Fruit fly (Drosophila melanogaster) whole organism, embryonic: ENCODE results near the gene Cp7Fa.

Source experiments
- Aef1 ChIP-seq: fragments of 200-800 bp; sonication (Bioruptor generic); IDR thresholded peaks from 3 replicates; pipeline ENCODE4 v1.3.6; 2022; ENCODE audit warnings: missing biosample characterization, missing genetic modification characterization
- Bdp1 ChIP-seq: fragments of 200-800 bp; sonication (Bioruptor generic); optimal IDR thresholded peaks from 3 replicates; lab custom pipeline; 2016; ENCODE audit warnings: missing biosample characterization, missing genetic modification characterization
- CG14710 ChIP-seq: fragments of 200-800 bp; sonication (Bioruptor generic); optimal IDR thresholded peaks from 3 replicates; lab custom pipeline; 2019; ENCODE audit warnings: missing biosample characterization, mild to moderate bottlenecking, missing genetic modification characterization, moderate library complexity
- CG15696 ChIP-seq: fragments of 200-800 bp; sonication (Bioruptor generic); optimal IDR thresholded peaks from 2 replicates; lab custom pipeline; 2019; ENCODE audit warnings: missing biosample characterization, mild to moderate bottlenecking, missing genetic modification characterization, moderate library complexity
- CG17359 ChIP-seq: fragments of 200-800 bp; sonication (Bioruptor generic); optimal IDR thresholded peaks from 3 replicates; lab custom pipeline; 2018; ENCODE audit warnings: missing biosample characterization, mild to moderate bottlenecking, missing genetic modification characterization, moderate library complexity
- CG18619 ChIP-seq: fragments of 200-800 bp; sonication (Bioruptor generic); optimal IDR thresholded peaks from 3 replicates; lab custom pipeline; 2017; ENCODE audit warnings: missing biosample characterization, mild to moderate bottlenecking, missing genetic modification characterization
- CG18764 ChIP-seq: fragments of 200-800 bp; sonication (Bioruptor generic); optimal IDR thresholded peaks from 3 replicates; lab custom pipeline; 2016; ENCODE audit warnings: missing biosample characterization, missing genetic modification characterization
- CG34224 ChIP-seq: fragments of 200-800 bp; sonication (Bioruptor generic); IDR thresholded peaks from 3 replicates; pipeline ENCODE4 v1.3.6; 2022; ENCODE audit warnings: missing biosample characterization, missing genetic modification characterization; ENCODE audit not compliant: partially characterized antibody
- CG4328 ChIP-seq: fragments of 200-800 bp; sonication (Bioruptor generic); optimal IDR thresholded peaks from 3 replicates; lab custom pipeline; 2017; ENCODE audit warnings: missing biosample characterization, missing genetic modification reagents, missing genetic modification characterization
- CG5180 ChIP-seq: fragments of 200-800 bp; sonication (Bioruptor generic); optimal IDR thresholded peaks from 3 replicates; lab custom pipeline; 2017; ENCODE audit warnings: missing biosample characterization, missing genetic modification characterization, mild to moderate bottlenecking, moderate library complexity, missing genetic modification reagents
- CG6654 ChIP-seq: fragments of 200-800 bp; sonication (Bioruptor generic); optimal IDR thresholded peaks from 2 replicates; lab custom pipeline; 2017; ENCODE audit warnings: missing biosample characterization, mild to moderate bottlenecking, missing genetic modification characterization
- CG6689 ChIP-seq: fragments of 200-800 bp; sonication (Bioruptor generic); IDR thresholded peaks from 2 replicates; pipeline ENCODE4 v1.3.6; 2022; ENCODE audit warnings: missing biosample characterization, missing genetic modification characterization
- CG7745 ChIP-seq: fragments of 200-800 bp; sonication (Bioruptor generic); optimal IDR thresholded peaks from 2 replicates; lab custom pipeline; 2018; ENCODE audit warnings: missing biosample characterization, mild to moderate bottlenecking, missing genetic modification characterization, moderate library complexity
- CTCF ChIP-seq: fragments of 200-800 bp; sonication (Bioruptor generic); optimal IDR thresholded peaks from 2 replicates; lab custom pipeline; 2017; ENCODE audit warnings: missing biosample characterization, mild to moderate bottlenecking, missing genetic modification characterization, moderate library complexity
- Chrac-16 ChIP-seq: fragments of 200-800 bp; sonication (Bioruptor generic); optimal IDR thresholded peaks from 3 replicates; lab custom pipeline; 2016; ENCODE audit warnings: missing biosample characterization, missing genetic modification characterization
- Deaf1 ChIP-seq: fragments of 200-800 bp; optimal IDR thresholded peaks from 3 replicates; lab custom pipeline; 2019; ENCODE audit warnings: missing biosample characterization, mild to moderate bottlenecking, missing genetic modification characterization, moderate library complexity
- Dref ChIP-seq: fragments of 200-800 bp; sonication (Bioruptor generic); IDR thresholded peaks from 2 replicates; pipeline ENCODE4 v1.3.6; 2022; ENCODE audit warnings: missing biosample characterization, missing genetic modification characterization
- E2f1 ChIP-seq: fragments of 200-800 bp; sonication (Bioruptor generic); IDR thresholded peaks from 2 replicates; pipeline ENCODE4 v1.3.6; 2022; ENCODE audit warnings: missing biosample characterization, missing genetic modification characterization
- ERR ChIP-seq: fragments of 200-800 bp; sonication (Bioruptor generic); optimal IDR thresholded peaks from 2 replicates; lab custom pipeline; 2016; ENCODE audit warnings: missing biosample characterization, missing genetic modification characterization
- Ets97D ChIP-seq: fragments of 200-800 bp; sonication (Bioruptor generic); optimal IDR thresholded peaks from 3 replicates; lab custom pipeline; 2016; ENCODE audit warnings: missing biosample characterization, missing genetic modification characterization
- GATAe ChIP-seq: fragments of 200-800 bp; sonication (Bioruptor generic); conservative IDR thresholded peaks from 2 replicates; pipeline ENCODE4 v1.3.6; 2022; ENCODE audit warnings: missing biosample characterization, missing genetic modification characterization
- HLH3B ChIP-seq: fragments of 200-800 bp; sonication (Bioruptor generic); IDR thresholded peaks from 2 replicates; pipeline ENCODE4 v1.3.6; 2022; ENCODE audit warnings: missing biosample characterization, missing genetic modification characterization
- Hmr ChIP-seq: fragments of 200-800 bp; sonication (Bioruptor generic); optimal IDR thresholded peaks from 3 replicates; lab custom pipeline; 2017; ENCODE audit warnings: mild to moderate bottlenecking, missing biosample characterization, missing genetic modification reagents, missing genetic modification characterization
- Kr ChIP-seq: fragments of 200-800 bp; sonication (Bioruptor generic); optimal IDR thresholded peaks from 2 replicates; lab custom pipeline; 2017; ENCODE audit warnings: missing biosample characterization, mild to moderate bottlenecking, missing genetic modification characterization
- Mad ChIP-seq: fragments of 200-800 bp; sonication (Bioruptor generic); optimal IDR thresholded peaks from 2 replicates; lab custom pipeline; 2016; ENCODE audit warnings: missing biosample characterization, missing genetic modification characterization
- Opbp ChIP-seq: fragments of 200-800 bp; sonication (Bioruptor generic); IDR thresholded peaks from 3 replicates; pipeline ENCODE4 v1.3.6; 2022; ENCODE audit warnings: missing biosample characterization, missing genetic modification characterization; ENCODE audit not compliant: partially characterized antibody
- PHDP ChIP-seq: fragments of 200-800 bp; sonication (Bioruptor generic); optimal IDR thresholded peaks from 3 replicates; lab custom pipeline; 2018; ENCODE audit warnings: missing biosample characterization, mild to moderate bottlenecking, missing genetic modification characterization, moderate library complexity
- Ravus ChIP-seq: fragments of 200-800 bp; sonication (Bioruptor generic); IDR thresholded peaks from 2 replicates; pipeline ENCODE4 v1.3.6; 2022; ENCODE audit warnings: missing biosample characterization, missing genetic modification characterization
- Rx ChIP-seq: fragments of 200-800 bp; sonication (Bioruptor generic); IDR thresholded peaks from 2 replicates; pipeline ENCODE4 v1.3.6; 2022; ENCODE audit warnings: missing biosample characterization, missing genetic modification characterization
- Sin3A ChIP-seq: fragments of >200 bp; optimal IDR thresholded peaks from 2 replicates; lab custom pipeline; 2018
- az2 ChIP-seq: fragments of 200-800 bp; sonication (Bioruptor generic); optimal IDR thresholded peaks from 3 replicates; lab custom pipeline; 2016; ENCODE audit warnings: missing biosample characterization, missing genetic modification characterization
- br ChIP-seq: fragments of >200 bp; optimal IDR thresholded peaks from 2 replicates; lab custom pipeline; 2017
- chif ChIP-seq, 2 experiments: fragments of 200-800 bp; sonication (Bioruptor generic); optimal IDR thresholded peaks; 3 replicates each; lab custom pipeline; 2016; ENCODE audit warnings: missing biosample characterization in 2 of 2, missing genetic modification characterization in 2 of 2
- crol ChIP-seq: fragments of 200-800 bp; sonication (Bioruptor generic); IDR thresholded peaks from 2 replicates; pipeline ENCODE4 v1.3.6; 2022; ENCODE audit warnings: missing biosample characterization, missing genetic modification characterization
- dysf ChIP-seq: fragments of 200-800 bp; sonication (Bioruptor generic); IDR thresholded peaks from 3 replicates; pipeline ENCODE4 v1.3.6; 2022; ENCODE audit warnings: missing biosample characterization, missing genetic modification characterization
- en ChIP-seq: fragments of 200-800 bp; sonication (Bioruptor generic); optimal IDR thresholded peaks from 2 replicates; lab custom pipeline; 2016; ENCODE audit warnings: missing biosample characterization, missing genetic modification characterization
- fu2 ChIP-seq: fragments of 200-800 bp; sonication (Bioruptor generic); optimal IDR thresholded peaks from 2 replicates; lab custom pipeline; 2016; ENCODE audit warnings: missing biosample characterization, missing genetic modification characterization
- grn ChIP-seq: fragments of 200-800 bp; sonication (Bioruptor generic); optimal IDR thresholded peaks from 3 replicates; lab custom pipeline; 2017; ENCODE audit warnings: missing biosample characterization, missing genetic modification characterization
- hb ChIP-seq: fragments of 200-800 bp; sonication (Bioruptor generic); IDR thresholded peaks from 3 replicates; pipeline ENCODE4 v1.3.6; 2022; ENCODE audit warnings: missing biosample characterization, missing genetic modification characterization; ENCODE audit not compliant: partially characterized antibody
- hkb ChIP-seq, 2 experiments: fragments of 200-800 bp in 1 of 2; fragments of >200 bp in 1 of 2; sonication (Bioruptor generic) in 1 of 2; IDR thresholded peaks in 1 of 2; optimal IDR thresholded peaks in 1 of 2; 2 replicates each; pipeline versions ENCODE4 v1.3.6 to Lab custom; 2017 to 2022; ENCODE audit warnings: missing biosample characterization in 1 of 2, missing genetic modification characterization in 1 of 2
- jumu ChIP-seq: fragments of 200-800 bp; sonication (Bioruptor generic); optimal IDR thresholded peaks from 3 replicates; lab custom pipeline; 2016; ENCODE audit warnings: missing biosample characterization, missing genetic modification characterization
- oc ChIP-seq: fragments of 200-800 bp; sonication (Bioruptor generic); optimal IDR thresholded peaks from 2 replicates; lab custom pipeline; 2018; ENCODE audit warnings: missing biosample characterization, mild to moderate bottlenecking, missing genetic modification characterization, moderate library complexity
- onecut ChIP-seq: fragments of 200-800 bp; sonication (Bioruptor generic); IDR thresholded peaks from 2 replicates; pipeline ENCODE4 v1.3.6; 2022; ENCODE audit warnings: missing biosample characterization, missing genetic modification characterization
- repo ChIP-seq: fragments of 200-800 bp; sonication (Bioruptor generic); optimal IDR thresholded peaks from 2 replicates; lab custom pipeline; 2016; ENCODE audit warnings: missing biosample characterization, missing genetic modification characterization
- run ChIP-seq: fragments of 200-800 bp; sonication (Bioruptor generic); optimal IDR thresholded peaks from 3 replicates; lab custom pipeline; 2018; ENCODE audit warnings: missing biosample characterization, mild to moderate bottlenecking, missing genetic modification characterization
- tin ChIP-seq: fragments of 200-800 bp; sonication (Bioruptor generic); optimal IDR thresholded peaks from 3 replicates; lab custom pipeline; 2016; ENCODE audit warnings: missing biosample characterization, missing genetic modification characterization
- tll ChIP-seq, 2 experiments: fragments of 200-800 bp in 1 of 2; fragments of >200 bp in 1 of 2; sonication (Bioruptor generic) in 1 of 2; optimal IDR thresholded peaks; 2 replicates each; lab custom pipeline; 2017 to 2019; ENCODE audit warnings: missing biosample characterization in 2 of 2, missing genetic modification characterization in 2 of 2, mild to moderate bottlenecking in 1 of 2, moderate library complexity in 1 of 2
- trh ChIP-seq: fragments of 200-800 bp; sonication (Bioruptor generic); optimal IDR thresholded peaks from 2 replicates; lab custom pipeline; 2016; ENCODE audit warnings: missing biosample characterization, missing genetic modification characterization
- twi ChIP-seq: fragments of 200-800 bp; optimal IDR thresholded peaks from 2 replicates; lab custom pipeline; 2019; ENCODE audit warnings: missing biosample characterization, mild to moderate bottlenecking, missing genetic modification characterization, moderate library complexity
- wdn ChIP-seq: fragments of 200-800 bp; sonication (Bioruptor generic); IDR thresholded peaks from 2 replicates; pipeline ENCODE4 v1.3.6; 2022; ENCODE audit warnings: missing biosample characterization, missing genetic modification characterization
- zfh1 ChIP-seq: fragments of 200-800 bp; sonication (Bioruptor generic); IDR thresholded peaks from 3 replicates; pipeline ENCODE4 v1.3.6; 2022; ENCODE audit warnings: missing biosample characterization, missing genetic modification characterization

Cp7Fa gene

dm6 chrX:8455019-8455555, 15.6 kb upstream of the Cp7Fa start, which contains the start of gene org-1 (continued):
- peak; percentile 93 for TF ChIP-seq onecut (GFP tag; lab: Robert Waterston, UW)
- TF ChIP-seq ERR = peak; percentile 58
- peak; percentile 95 for TF ChIP-seq tin
- TF ChIP-seq oc (tag; lab: Kevin White, UChicago) = peak; percentile 96
- peak; percentile 83 for TF ChIP-seq run (tag; lab: Kevin White, UChicago)
- TF ChIP-seq Aef1 = peak; percentile 97
- TF ChIP-seq CG6654 (GFP tag; lab: Kevin White, UChicago) = peak; percentile 85
- TF ChIP-seq hkb (optimal IDR thresholded peaks at IDR 0.05; lab: Kevin White, UChicago) = no peak
- peak; percentile 97 for TF ChIP-seq hkb (GFP tag; IDR thresholded peaks at IDR 0.05; lab: Robert Waterston, UW)
- peak; percentile 79 for TF ChIP-seq Mad (GFP tag; lab: Kevin White, UChicago)
- TF ChIP-seq Dref = 0 out of 2 replicates have a peak, but pooled peaks have one; percentile 16
- peak; percentile 97 for TF ChIP-seq twi
- TF ChIP-seq HLH3B (GFP tag; lab: Robert Waterston, UW) = peak; percentile 98
- peak; percentile 96 for TF ChIP-seq Rx (GFP tag; lab: Robert Waterston, UW)
- peak; percentile 99 for TF ChIP-seq zfh1 (GFP tag; lab: Robert Waterston, UW)
- peak; percentile 95 for TF ChIP-seq az2 (GFP tag; lab: Kevin White, UChicago)
- no peak for TF ChIP-seq CG34224 (GFP tag; lab: Robert Waterston, UW)
- TF ChIP-seq crol (GFP tag; lab: Robert Waterston, UW) = peak; percentile 91
- no peak for TF ChIP-seq hb (GFP tag; lab: Robert Waterston, UW)
- peak; percentile 93 for TF ChIP-seq Ravus
- TF ChIP-seq CG17359 (tag; lab: Kevin White, UChicago) = peak; percentile 96
- peak; percentile 98 for TF ChIP-seq CG6689 (GFP tag; lab: Robert Waterston, UW)
- peak; percentile 57 for TF ChIP-seq Ets97D
- TF ChIP-seq CG7745 (tag; lab: Kevin White, UChicago) = peak; percentile 83
- TF ChIP-seq br = no peak
- peak; percentile 87 for TF ChIP-seq CG18764
- peak; percentile 82 to 95 for TF ChIP-seq chif (GFP tag; optimal IDR thresholded peaks at IDR 0.05; lab: Kevin White, UChicago)
- TF ChIP-seq dysf (GFP tag; lab: Robert Waterston, UW) = peak; percentile 98
- peak; percentile 97 for TF ChIP-seq E2f1
- TF ChIP-seq CG18619 (GFP tag; lab: Kevin White, UChicago) = peak; percentile 88
- TF ChIP-seq wdn = peak; percentile 90
- TF ChIP-seq Opbp = no peak
- peak; percentile 85 for TF ChIP-seq jumu (GFP tag; lab: Kevin White, UChicago)
- TF ChIP-seq trh (GFP tag; lab: Kevin White, UChicago) = peak; percentile 81
- TF ChIP-seq GATAe = peak; percentile 76
- TF ChIP-seq grn = peak; percentile 51
- no peak for TF ChIP-seq tll (GFP tag; optimal IDR thresholded peaks at IDR 0.05; lab: Kevin White, UChicago)
- TF ChIP-seq CG5180 (GFP tag; lab: Kevin White, UChicago) = peak; percentile 81
- peak; percentile 94 for TF ChIP-seq PHDP (tag; lab: Kevin White, UChicago)
- peak; percentile 65 for TF ChIP-seq Deaf1 (tag; lab: Kevin White, UChicago)
- TF ChIP-seq CG4328 = peak; percentile 88
- peak; percentile 62 for TF ChIP-seq repo
- TF ChIP-seq en (GFP tag; lab: Kevin White, UChicago) = peak; percentile 62
- peak; percentile 44 for TF ChIP-seq fu2 (GFP tag; lab: Kevin White, UChicago)
- peak; percentile 95 for TF ChIP-seq CG14710 (tag; lab: Kevin White, UChicago)
- no peak for TF ChIP-seq Sin3A (lab: Kevin White, UChicago)
- peak; percentile 98 for TF ChIP-seq CG15696 (tag; lab: Kevin White, UChicago)
- TF ChIP-seq Kr (GFP tag; lab: Kevin White, UChicago) = peak; percentile 48
- peak; percentile 84 for TF ChIP-seq Hmr (GFP tag; lab: Kevin White, UChicago)
- peak; percentile 96 for TF ChIP-seq Chrac-16
- peak; percentile 58 for TF ChIP-seq CTCF (GFP tag; lab: Kevin White, UChicago)
- peak; percentile 46 for TF ChIP-seq Bdp1
